Worm (Caenorhabditis elegans) whole organism, midembryonic: ENCODE measurements around the gene srd-4.

ENCODE experiments used
- T22C8.4 ChIP-seq: fragments of 200-800 bp; sonication (Bioruptor generic); IDR thresholded peaks from 2 replicates; pipeline ENCODE4 v1.3.6; 2022; ENCODE audit warnings: missing genetic modification characterization, missing compliant biosample characterization
- cog-1 ChIP-seq: sonication (generic microtip); optimal IDR thresholded peaks from 2 replicates; lab custom pipeline; 2016; ENCODE audit warnings: missing genetic modification characterization, missing compliant biosample characterization
- flt-1 ChIP-seq: fragments of 200-800 bp; sonication (Bioruptor generic); IDR thresholded peaks from 2 replicates; pipeline ENCODE4 v1.3.6; 2022; ENCODE audit warnings: missing genetic modification characterization, missing compliant biosample characterization
- klf-2 ChIP-seq: fragments of 200-800 bp; sonication (Bioruptor generic); conservative IDR thresholded peaks from 2 replicates; pipeline ENCODE4 v1.3.6; 2022; ENCODE audit warnings: missing genetic modification reagents, missing genetic modification characterization, missing compliant biosample characterization
- med-1 ChIP-seq: sonication (generic microtip); optimal IDR thresholded peaks from 2 replicates; lab custom pipeline; 2017; ENCODE audit warnings: missing genetic modification characterization, mild to moderate bottlenecking, missing compliant biosample characterization, antibody characterized with exemption, missing genetic modification reagents; ENCODE audit not compliant: insufficient read depth
- ref-1 ChIP-seq: fragments of 200-800 bp; sonication (Bioruptor generic); conservative IDR thresholded peaks from 2 replicates; pipeline ENCODE4 v1.3.6; 2022; ENCODE audit warnings: missing genetic modification reagents, missing genetic modification characterization, missing compliant biosample characterization
- tab-1 ChIP-seq: fragments of 200-800 bp; sonication (Bioruptor generic); IDR thresholded peaks from 2 replicates; pipeline ENCODE4 v1.3.6; 2022; ENCODE audit warnings: missing genetic modification characterization, missing compliant biosample characterization
- ztf-23 ChIP-seq: fragments of 200-800 bp; sonication (Bioruptor generic); IDR thresholded peaks from 2 replicates; pipeline ENCODE4 v1.3.6; 2022; ENCODE audit warnings: missing genetic modification reagents, missing genetic modification characterization, missing compliant biosample characterization
- ztf-29 ChIP-seq: fragments of 200-800 bp; sonication (Bioruptor generic); IDR thresholded peaks from 2 replicates; pipeline ENCODE4 v1.3.6; 2022; ENCODE audit warnings: missing genetic modification reagents, missing genetic modification characterization, missing compliant biosample characterization

DNA sequence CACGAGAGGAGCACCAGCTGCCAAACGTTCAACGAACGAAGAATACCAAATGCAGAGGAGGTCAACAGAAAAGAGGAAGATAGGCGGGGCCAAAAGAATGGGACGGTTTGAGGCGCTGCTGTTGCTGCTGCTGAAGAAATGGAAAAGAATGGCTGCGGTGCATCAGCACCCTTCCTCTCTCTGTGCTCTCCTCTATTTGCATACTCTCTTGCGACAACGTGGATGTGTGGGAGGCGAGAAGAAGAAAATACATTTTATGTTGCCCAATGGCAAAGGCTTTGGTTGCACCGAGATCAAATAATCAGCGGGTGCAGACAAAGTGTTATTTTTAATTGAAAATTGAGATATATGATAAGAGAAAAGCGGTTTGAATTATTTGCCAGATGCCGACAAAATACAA, 26.4 kb upstream of the srd-4 start:
- TF ChIP-seq cog-1 (tag; lab: Kevin White, UChicago) (no peak), ref-1 (no peak), ztf-29 (GFP tag; lab: Robert Waterston, UW) (no peak), med-1 (GFP tag; lab: Kevin White, UChicago) (no peak), ztf-23 (GFP tag; lab: Robert Waterston, UW) (no peak), flt-1 (GFP tag; lab: Robert Waterston, UW) (no peak), T22C8.4 (GFP tag; lab: Robert Waterston, UW) (no peak), klf-2 (GFP tag; lab: Robert Waterston, UW) (no peak), tab-1 (GFP tag; lab: Robert Waterston, UW) (no peak)
